Worm (Caenorhabditis elegans) whole organism, L3 larva: ENCODE results near the gene nhl-3.

Source experiments
- ZK546.5 ChIP-seq: sonication (generic microtip); optimal IDR thresholded peaks from 2 replicates; lab custom pipeline; 2017; ENCODE audit warnings: missing biosample characterization, missing genetic modification characterization
- ama-1 ChIP-seq: fragments of 150-350 bp; optimal IDR thresholded peaks from 2 replicates; lab custom pipeline; 2018
- fkh-2 ChIP-seq: fragments of 150-350 bp; optimal IDR thresholded peaks from 2 replicates; lab custom pipeline; 2014; ENCODE audit warnings: missing biosample characterization, missing genetic modification reagents, missing genetic modification characterization
- nhr-11 ChIP-seq: fragments of 150-350 bp; optimal IDR thresholded peaks from 2 replicates; lab custom pipeline; 2014; ENCODE audit warnings: missing biosample characterization, missing genetic modification characterization
- nhr-43 ChIP-seq: sonication (generic microtip); optimal IDR thresholded peaks from 2 replicates; lab custom pipeline; 2016; ENCODE audit warnings: mild to moderate bottlenecking, missing genetic modification characterization, missing compliant biosample characterization; ENCODE audit not compliant: poor library complexity, severe bottlenecking
- nhr-76 ChIP-seq: fragments of 150-350 bp; sonication (generic microtip); optimal IDR thresholded peaks from 5 replicates; lab custom pipeline; 2014; ENCODE audit warnings: missing biosample characterization, missing genetic modification characterization
- tbx-2 ChIP-seq: sonication (generic microtip); optimal IDR thresholded peaks from 2 replicates; lab custom pipeline; 2016; ENCODE audit warnings: mild to moderate bottlenecking, missing genetic modification characterization, missing compliant biosample characterization
- unc-39 ChIP-seq: sonication (generic microtip); optimal IDR thresholded peaks from 4 replicates; lab custom pipeline; 2017; ENCODE audit warnings: missing biosample characterization, missing genetic modification characterization
- unc-62 ChIP-seq: fragments of 150-350 bp; sonication (generic microtip); optimal IDR thresholded peaks from 4 replicates; lab custom pipeline; 2014; ENCODE audit warnings: missing biosample characterization, missing genetic modification reagents, missing genetic modification characterization

- TF ChIP-seq tbx-2 (tag; lab: Kevin White, UChicago) (no peak), ZK546.5 (tag; lab: Kevin White, UChicago) (no peak), nhr-76 (tag; lab: Kevin White, UChicago) (no peak), unc-62 (GFP tag; lab: Kevin White, UChicago) (no peak), fkh-2 (no peak), nhr-11 (tag; lab: Kevin White, UChicago) (no peak), unc-39 (no peak), ama-1 (lab: Kevin White, UChicago) (no peak), nhr-43 (tag; lab: Kevin White, UChicago) (no peak)
Observed at ce11 chrII:624443-624842, 22.5 kb upstream of the nhl-3 start, which contains the start of gene T04B8.5.
